Worm (Caenorhabditis elegans) whole organism, L3 larva: ENCODE data around the gene efl-3.
A peak's percentile ranks its signal among the peaks of the same experiment; 100 is the strongest.

Experiments used
- ama-1 ChIP-seq: fragments of 150-350 bp; optimal IDR thresholded peaks from 2 replicates; lab custom pipeline; 2018
- ceh-28 ChIP-seq: fragments of 150-350 bp; optimal IDR thresholded peaks from 2 replicates; lab custom pipeline; 2014; ENCODE audit warnings: missing biosample characterization, missing genetic modification reagents, missing genetic modification characterization
- elt-2 ChIP-seq: sonication (generic microtip); optimal IDR thresholded peaks from 2 replicates; lab custom pipeline; 2016; ENCODE audit warnings: missing genetic modification reagents, mild to moderate bottlenecking, missing genetic modification characterization, missing compliant biosample characterization
- elt-3 ChIP-seq, 3 experiments: fragments of 150-350 bp in 1 of 3; sonication (generic microtip) in 2 of 3; optimal IDR thresholded peaks; 2 replicates in 2 of 3; 4 replicates in 1 of 3; lab custom pipeline; 2014 to 2017; ENCODE audit warnings: missing biosample characterization in 3 of 3, missing genetic modification characterization in 3 of 3
- jun-1 ChIP-seq: fragments of 150-350 bp; optimal IDR thresholded peaks from 2 replicates; lab custom pipeline; 2014; ENCODE audit warnings: missing biosample characterization, missing genetic modification reagents, missing genetic modification characterization
- nhr-11 ChIP-seq: fragments of 150-350 bp; optimal IDR thresholded peaks from 2 replicates; lab custom pipeline; 2014; ENCODE audit warnings: missing biosample characterization, missing genetic modification characterization
- pqm-1 ChIP-seq: fragments of 150-350 bp; optimal IDR thresholded peaks from 2 replicates; lab custom pipeline; 2017; ENCODE audit warnings: missing biosample characterization, missing genetic modification characterization, inconsistent platforms

ce11 chrII:8440792-8441191 is 28.3 kb downstream of the efl-3 start:
- TF ChIP-seq elt-3 (tag; optimal IDR thresholded peaks at IDR 0.05; lab: Kevin White, UChicago) (peak; percentile 31 to 79 (median 77)), ceh-28 (peak; percentile 44), elt-2 (tag; lab: Kevin White, UChicago) (no peak), jun-1 (tag; lab: Kevin White, UChicago) (no peak), ama-1 (lab: Kevin White, UChicago) (peak; percentile 58), pqm-1 (tag; lab: Kevin White, UChicago) (no peak), nhr-11 (tag; lab: Kevin White, UChicago) (no peak)
